Fruit fly (Drosophila melanogaster) whole organism, embryonic: ENCODE results near the gene CG42728.

Experiments
- CG11398 ChIP-seq: fragments of 200-800 bp; sonication (Bioruptor generic); optimal IDR thresholded peaks from 2 replicates; lab custom pipeline; 2016; ENCODE audit warnings: missing biosample characterization, missing genetic modification characterization
- CG11723 ChIP-seq: fragments of 200-800 bp; sonication (Bioruptor generic); optimal IDR thresholded peaks from 2 replicates; lab custom pipeline; 2017; ENCODE audit warnings: missing biosample characterization, mild to moderate bottlenecking, missing genetic modification characterization
- CG12659 ChIP-seq: fragments of 200-800 bp; sonication (Bioruptor generic); optimal IDR thresholded peaks from 3 replicates; lab custom pipeline; 2017; ENCODE audit warnings: mild to moderate bottlenecking, missing biosample characterization, missing genetic modification reagents, missing genetic modification characterization
- CG13296 ChIP-seq: fragments of 200-800 bp; sonication (Bioruptor generic); optimal IDR thresholded peaks from 3 replicates; lab custom pipeline; 2018; ENCODE audit warnings: missing biosample characterization, mild to moderate bottlenecking, missing genetic modification characterization
- CG13424 ChIP-seq: fragments of 200-800 bp; sonication (Bioruptor generic); optimal IDR thresholded peaks from 2 replicates; lab custom pipeline; 2019; ENCODE audit warnings: missing biosample characterization, mild to moderate bottlenecking, missing genetic modification characterization, moderate library complexity
- CG14860 ChIP-seq: fragments of 200-800 bp; sonication (Bioruptor generic); IDR thresholded peaks from 3 replicates; pipeline ENCODE4 v1.3.6; 2022; ENCODE audit warnings: missing biosample characterization, missing genetic modification characterization; ENCODE audit not compliant: partially characterized antibody
- CG15479 ChIP-seq: fragments of 200-800 bp; sonication (Bioruptor generic); optimal IDR thresholded peaks from 3 replicates; lab custom pipeline; 2019; ENCODE audit warnings: missing biosample characterization, mild to moderate bottlenecking, missing genetic modification characterization, moderate library complexity
- CG16779 ChIP-seq: fragments of 200-800 bp; sonication (Bioruptor generic); IDR thresholded peaks from 2 replicates; pipeline ENCODE4 v1.3.6; 2022; ENCODE audit warnings: missing biosample characterization, missing genetic modification characterization
- CG17385 ChIP-seq: fragments of 200-800 bp; sonication (Bioruptor generic); optimal IDR thresholded peaks from 3 replicates; lab custom pipeline; 2018; ENCODE audit warnings: missing biosample characterization, mild to moderate bottlenecking, missing genetic modification characterization
- CG17568 ChIP-seq: fragments of 200-800 bp; sonication (Bioruptor generic); optimal IDR thresholded peaks from 2 replicates; lab custom pipeline; 2018; ENCODE audit warnings: missing biosample characterization, mild to moderate bottlenecking, missing genetic modification characterization, moderate library complexity
- CG2116 ChIP-seq: fragments of 200-800 bp; sonication (Bioruptor generic); optimal IDR thresholded peaks from 3 replicates; lab custom pipeline; 2018; ENCODE audit warnings: missing biosample characterization, mild to moderate bottlenecking, missing genetic modification characterization
- CG3407 ChIP-seq: fragments of 200-800 bp; sonication (Bioruptor generic); optimal IDR thresholded peaks from 2 replicates; lab custom pipeline; 2018; ENCODE audit warnings: missing biosample characterization, mild to moderate bottlenecking, missing genetic modification characterization
- CG3995 ChIP-seq: fragments of 200-800 bp; sonication (Bioruptor generic); optimal IDR thresholded peaks from 3 replicates; lab custom pipeline; 2016; ENCODE audit warnings: missing biosample characterization, missing genetic modification characterization
- CG5953 ChIP-seq: fragments of 200-800 bp; sonication (Bioruptor generic); IDR thresholded peaks from 2 replicates; pipeline ENCODE4 v1.3.6; 2022; ENCODE audit warnings: missing biosample characterization, missing genetic modification characterization
- CG6683 ChIP-seq: fragments of 200-800 bp; sonication (Bioruptor generic); optimal IDR thresholded peaks from 2 replicates; lab custom pipeline; 2017; ENCODE audit warnings: missing biosample characterization, mild to moderate bottlenecking, missing genetic modification characterization, missing genetic modification reagents
- CG8478 ChIP-seq: fragments of >200 bp; optimal IDR thresholded peaks from 2 replicates; lab custom pipeline; 2018
- Doc3 ChIP-seq: fragments of 200-800 bp; sonication (Bioruptor generic); IDR thresholded peaks from 3 replicates; pipeline ENCODE4 v1.3.6; 2022; ENCODE audit warnings: missing biosample characterization, missing genetic modification characterization; ENCODE audit not compliant: partially characterized antibody
- ERR ChIP-seq: fragments of 200-800 bp; sonication (Bioruptor generic); optimal IDR thresholded peaks from 2 replicates; lab custom pipeline; 2016; ENCODE audit warnings: missing biosample characterization, missing genetic modification characterization
- Fer1 ChIP-seq: fragments of 200-800 bp; sonication (Bioruptor generic); optimal IDR thresholded peaks from 2 replicates; lab custom pipeline; 2017; ENCODE audit warnings: missing biosample characterization, mild to moderate bottlenecking, missing genetic modification characterization
- HLH4C ChIP-seq: fragments of 200-800 bp; sonication (Bioruptor generic); IDR thresholded peaks from 3 replicates; pipeline ENCODE4 v1.3.6; 2022; ENCODE audit warnings: missing biosample characterization, missing genetic modification characterization; ENCODE audit not compliant: partially characterized antibody
- Hr3 ChIP-seq: fragments of 200-800 bp; sonication (Bioruptor generic); optimal IDR thresholded peaks from 3 replicates; lab custom pipeline; 2016; ENCODE audit warnings: missing biosample characterization, missing genetic modification characterization
- Hr78 ChIP-seq, 2 experiments: fragments of 200-800 bp in 1 of 2; fragments of >200 bp in 1 of 2; sonication (Bioruptor generic) in 1 of 2; optimal IDR thresholded peaks; 2 replicates each; lab custom pipeline; 2017 to 2019; ENCODE audit warnings: missing biosample characterization in 2 of 2, missing genetic modification characterization in 2 of 2, mild to moderate bottlenecking in 1 of 2, moderate library complexity in 1 of 2
- Hsf ChIP-seq: fragments of 200-800 bp; sonication (Bioruptor generic); optimal IDR thresholded peaks from 3 replicates; lab custom pipeline; 2016; ENCODE audit warnings: missing biosample characterization, missing genetic modification characterization
- Kr ChIP-seq: fragments of 200-800 bp; sonication (Bioruptor generic); optimal IDR thresholded peaks from 2 replicates; lab custom pipeline; 2017; ENCODE audit warnings: missing biosample characterization, mild to moderate bottlenecking, missing genetic modification characterization
- Lhr ChIP-seq: fragments of 200-800 bp; sonication (Bioruptor generic); optimal IDR thresholded peaks from 3 replicates; lab custom pipeline; 2017; ENCODE audit warnings: mild to moderate bottlenecking, missing biosample characterization, missing genetic modification reagents, missing genetic modification characterization
- Nf-YB ChIP-seq: fragments of 200-800 bp; sonication (Bioruptor generic); optimal IDR thresholded peaks from 3 replicates; lab custom pipeline; 2019; ENCODE audit warnings: missing biosample characterization, mild to moderate bottlenecking, missing genetic modification characterization, moderate library complexity
- Nf-YC ChIP-seq: fragments of 200-800 bp; optimal IDR thresholded peaks from 3 replicates; lab custom pipeline; 2019; ENCODE audit warnings: missing biosample characterization, mild to moderate bottlenecking, missing genetic modification characterization, moderate library complexity
- Sin3A ChIP-seq: fragments of >200 bp; optimal IDR thresholded peaks from 2 replicates; lab custom pipeline; 2018
- Xrp1 ChIP-seq: fragments of 200-800 bp; sonication (Bioruptor generic); IDR thresholded peaks from 2 replicates; pipeline ENCODE4 v1.3.6; 2022; ENCODE audit warnings: missing biosample characterization, missing genetic modification characterization
- ab ChIP-seq: fragments of 200-800 bp; sonication (Bioruptor generic); optimal IDR thresholded peaks from 2 replicates; lab custom pipeline; 2016; ENCODE audit warnings: missing biosample characterization, missing genetic modification characterization
- bowl ChIP-seq: fragments of 200-800 bp; sonication (Bioruptor generic); IDR thresholded peaks from 2 replicates; pipeline ENCODE4 v1.3.6; 2022; ENCODE audit warnings: missing biosample characterization, missing genetic modification characterization
- chm ChIP-seq: fragments of 200-800 bp; sonication (Bioruptor generic); IDR thresholded peaks from 2 replicates; pipeline ENCODE4 v1.3.6; 2022; ENCODE audit warnings: missing biosample characterization, missing genetic modification characterization
- fd64A ChIP-seq: fragments of 200-800 bp; sonication (Bioruptor generic); optimal IDR thresholded peaks from 3 replicates; lab custom pipeline; 2018; ENCODE audit warnings: missing biosample characterization, mild to moderate bottlenecking, missing genetic modification characterization
- gce ChIP-seq: fragments of 200-800 bp; sonication (Bioruptor generic); IDR thresholded peaks from 3 replicates; pipeline ENCODE4 v1.3.6; 2022; ENCODE audit warnings: missing biosample characterization, missing genetic modification characterization
- gsb ChIP-seq: fragments of 200-800 bp; sonication (Bioruptor generic); IDR thresholded peaks from 2 replicates; pipeline ENCODE4 v1.3.6; 2022; ENCODE audit warnings: missing biosample characterization, missing genetic modification characterization
- gt ChIP-seq: fragments of 200-800 bp; sonication (Bioruptor generic); IDR thresholded peaks from 2 replicates; pipeline ENCODE4 v1.3.6; 2022; ENCODE audit warnings: missing biosample characterization, missing genetic modification characterization
- hbn ChIP-seq: fragments of 200-800 bp; sonication (Bioruptor generic); IDR thresholded peaks from 2 replicates; pipeline ENCODE4 v1.3.6; 2022; ENCODE audit warnings: missing biosample characterization, missing genetic modification characterization; ENCODE audit not compliant: partially characterized antibody
- inv ChIP-seq: fragments of 200-800 bp; sonication (Bioruptor generic); IDR thresholded peaks from 2 replicates; pipeline ENCODE4 v1.3.6; 2022; ENCODE audit warnings: missing biosample characterization, missing genetic modification characterization; ENCODE audit not compliant: partially characterized antibody
- knrl ChIP-seq: fragments of 200-800 bp; sonication (Bioruptor generic); IDR thresholded peaks from 3 replicates; pipeline ENCODE4 v1.3.6; 2022; ENCODE audit warnings: missing biosample characterization, missing genetic modification characterization; ENCODE audit not compliant: partially characterized antibody
- lov ChIP-seq, 2 experiments: fragments of 200-800 bp in 1 of 2; fragments of >200 bp in 1 of 2; sonication (Bioruptor generic) in 1 of 2; IDR thresholded peaks in 1 of 2; optimal IDR thresholded peaks in 1 of 2; 2 replicates in 1 of 2; 3 replicates in 1 of 2; pipeline versions ENCODE4 v1.3.6 to Lab custom; 2017 to 2022; ENCODE audit warnings: missing biosample characterization in 1 of 2, missing genetic modification characterization in 1 of 2
- luna ChIP-seq: fragments of 200-800 bp; sonication (Bioruptor generic); optimal IDR thresholded peaks from 2 replicates; lab custom pipeline; 2016; ENCODE audit warnings: missing biosample characterization, missing genetic modification characterization
- nmo ChIP-seq: fragments of 200-800 bp; sonication (Bioruptor generic); optimal IDR thresholded peaks from 2 replicates; lab custom pipeline; 2018; ENCODE audit warnings: missing biosample characterization, mild to moderate bottlenecking, missing genetic modification characterization, moderate library complexity
- onecut ChIP-seq: fragments of 200-800 bp; sonication (Bioruptor generic); IDR thresholded peaks from 2 replicates; pipeline ENCODE4 v1.3.6; 2022; ENCODE audit warnings: missing biosample characterization, missing genetic modification characterization
- pb ChIP-seq: fragments of 200-800 bp; sonication (Bioruptor generic); optimal IDR thresholded peaks from 3 replicates; lab custom pipeline; 2016; ENCODE audit warnings: missing biosample characterization, missing genetic modification characterization
- pfk ChIP-seq: fragments of 200-800 bp; sonication (Bioruptor generic); optimal IDR thresholded peaks from 2 replicates; lab custom pipeline; 2018; ENCODE audit warnings: missing biosample characterization, mild to moderate bottlenecking, missing genetic modification characterization, moderate library complexity
- row ChIP-seq: fragments of 200-800 bp; sonication (Bioruptor generic); IDR thresholded peaks from 3 replicates; pipeline ENCODE4 v1.3.6; 2022; ENCODE audit warnings: missing biosample characterization, missing genetic modification characterization
- sima ChIP-seq: fragments of 200-800 bp; sonication (Bioruptor generic); optimal IDR thresholded peaks from 2 replicates; lab custom pipeline; 2016; ENCODE audit warnings: missing biosample characterization, missing genetic modification characterization
- sna ChIP-seq: fragments of 200-800 bp; sonication (Bioruptor generic); IDR thresholded peaks from 2 replicates; pipeline ENCODE4 v1.3.6; 2022; ENCODE audit warnings: missing biosample characterization, missing genetic modification characterization; ENCODE audit not compliant: partially characterized antibody
- z ChIP-seq: fragments of 200-800 bp; sonication (Bioruptor generic); IDR thresholded peaks from 3 replicates; pipeline ENCODE4 v1.3.6; 2022; ENCODE audit warnings: missing biosample characterization, missing genetic modification characterization

CG42728 gene

DNA sequence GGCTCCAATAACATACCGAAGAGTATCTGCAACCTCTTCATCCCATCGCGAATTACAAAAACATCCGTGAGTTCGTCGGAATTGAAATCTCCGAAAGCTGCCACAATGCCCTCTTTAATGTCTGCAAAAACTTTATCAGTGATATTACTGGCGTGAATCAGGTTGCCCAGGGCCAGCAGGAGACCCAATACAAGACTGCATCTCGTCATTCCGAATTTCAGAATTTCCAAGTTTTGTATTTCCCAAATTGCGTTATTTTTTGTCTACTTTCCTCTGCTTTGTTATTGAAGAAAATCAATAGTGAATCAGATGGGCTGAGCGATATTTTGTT, 34.7 kb upstream of the CG42728 start (continued):
- TF ChIP-seq Lhr (GFP tag; lab: Kevin White, UChicago), result no peak
- TF ChIP-seq CG3995 (GFP tag; lab: Kevin White, UChicago), result no peak
- TF ChIP-seq ab, result no peak
- TF ChIP-seq Kr, result no peak
- TF ChIP-seq pfk (GFP tag; lab: Kevin White, UChicago), result no peak
- TF ChIP-seq gt, result no peak
- TF ChIP-seq gce (GFP tag; lab: Robert Waterston, UW), result 0 out of 3 replicates have a peak, but pooled peaks have one; percentile 6
- no peak for TF ChIP-seq Nf-YB
- peak; percentile 43; the same call in 1 of the 3 replicates for TF ChIP-seq knrl (GFP tag; lab: Robert Waterston, UW)
- no peak for TF ChIP-seq sima (GFP tag; lab: Kevin White, UChicago)
- no peak for TF ChIP-seq fd64A (GFP tag; lab: Kevin White, UChicago)
- peak; percentile 27; the same call in 1 of the 3 replicates for TF ChIP-seq Doc3 (GFP tag; lab: Robert Waterston, UW)
- TF ChIP-seq gsb (GFP tag; lab: Robert Waterston, UW), result no peak
- no peak for TF ChIP-seq CG8478 (lab: Kevin White, UChicago)
- TF ChIP-seq onecut (GFP tag; lab: Robert Waterston, UW), result peak; percentile 98
- no peak for TF ChIP-seq Hr78 (GFP tag; optimal IDR thresholded peaks at IDR 0.05; lab: Kevin White, UChicago)
- no peak for TF ChIP-seq CG5953 (GFP tag; lab: Robert Waterston, UW)
- TF ChIP-seq Fer1 (GFP tag; lab: Kevin White, UChicago), result peak; percentile 27
- TF ChIP-seq CG15479 (GFP tag; lab: Kevin White, UChicago), result no peak
- no peak for TF ChIP-seq Hr3 (GFP tag; lab: Kevin White, UChicago)

DNA sequence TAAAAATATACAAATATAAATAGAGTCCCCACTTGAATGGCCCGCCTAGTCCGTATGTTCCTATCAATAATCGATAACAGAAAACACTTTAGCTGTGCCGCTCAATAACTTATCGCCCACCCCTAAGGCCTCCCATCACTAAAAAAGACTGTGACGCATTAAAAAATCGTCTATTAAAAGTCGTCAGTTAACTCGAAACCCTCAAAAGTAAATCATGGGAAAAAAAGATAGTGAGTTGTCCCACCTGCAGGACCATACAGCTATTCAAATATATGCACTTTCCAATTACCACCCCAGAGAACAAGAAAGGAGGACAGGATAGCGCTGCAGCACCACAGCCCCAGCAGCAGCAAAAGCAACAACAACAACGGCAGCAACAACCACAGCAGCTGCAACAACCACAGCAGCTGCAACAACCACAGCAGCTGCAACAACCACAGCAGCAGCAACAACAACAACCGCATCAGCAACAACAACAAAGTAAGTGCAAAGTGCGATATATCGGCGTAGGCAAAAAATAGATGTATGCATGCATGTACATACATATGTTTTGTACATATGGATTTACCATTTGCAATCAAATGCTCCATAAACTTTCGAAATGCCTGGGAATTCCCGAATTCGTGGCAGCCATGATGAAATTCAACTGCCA, 26.1 kb upstream of the CG42728 start, which contains the start of gene AGO2:
TSS of gene AGO2 (plus strand) at position 121 of the 652 bp plus-strand sequence.
- TF ChIP-seq Sin3A (lab: Kevin White, UChicago) (peak; percentile 59), CG16779 (GFP tag; lab: Robert Waterston, UW) (no peak), HLH4C (GFP tag; lab: Robert Waterston, UW) (peak; percentile 77), ERR (no peak), CG14860 (GFP tag; lab: Robert Waterston, UW) (peak; percentile 59; the same call in 2 of the 3 replicates), inv (GFP tag; lab: Robert Waterston, UW) (peak; percentile 59; the same call in 1 of the 2 replicates), pb (peak; percentile 39), luna (GFP tag; lab: Kevin White, UChicago) (no peak), CG2116 (peak; percentile 91), sna (GFP tag; lab: Robert Waterston, UW) (peak; percentile 60), hbn (GFP tag; lab: Robert Waterston, UW) (peak; percentile 50), nmo (GFP tag; lab: Kevin White, UChicago) (peak; percentile 18), CG3407 (no peak), bowl (GFP tag; lab: Robert Waterston, UW) (no peak), row (GFP tag; lab: Robert Waterston, UW) (peak; percentile 31; the same call in 1 of the 3 replicates), CG12659 (GFP tag; lab: Kevin White, UChicago) (peak; percentile 53), chm (GFP tag; lab: Robert Waterston, UW) (no peak; the same call in 1 of the 2 replicates), CG17568 (GFP tag; lab: Kevin White, UChicago) (peak; percentile 61), Nf-YC (tag; lab: Kevin White, UChicago) (peak; percentile 19), CG11723 (GFP tag; lab: Kevin White, UChicago) (no peak), CG13296 (GFP tag; lab: Kevin White, UChicago) (peak; percentile 28), Hsf (GFP tag; lab: Kevin White, UChicago) (no peak), CG11398 (GFP tag; lab: Kevin White, UChicago) (peak; percentile 8), lov (optimal IDR thresholded peaks at IDR 0.05; lab: Kevin White, UChicago) (no peak), lov (GFP tag; IDR thresholded peaks at IDR 0.05; lab: Robert Waterston, UW) (no peak), Xrp1 (GFP tag; lab: Robert Waterston, UW) (peak; percentile 41; the same call in 1 of the 2 replicates), z (GFP tag; lab: Robert Waterston, UW) (no peak), CG13424 (tag; lab: Kevin White, UChicago) (peak; percentile 8), CG17385 (GFP tag; lab: Kevin White, UChicago) (no peak), CG6683 (GFP tag; lab: Kevin White, UChicago) (no peak), pfk (GFP tag; lab: Kevin White, UChicago) (no peak)
